Fruit fly (Drosophila melanogaster) whole organism, embryonic: ENCODE results near the gene CG12814.

Experiments
- Ada2b ChIP-seq: fragments of 200-800 bp; sonication (Bioruptor generic); IDR thresholded peaks from 2 replicates; pipeline ENCODE4 v1.3.6; 2022; ENCODE audit warnings: missing biosample characterization, missing genetic modification characterization
- CG10543 ChIP-seq: fragments of 200-800 bp; sonication (Bioruptor generic); optimal IDR thresholded peaks from 3 replicates; lab custom pipeline; 2017; ENCODE audit warnings: missing biosample characterization, mild to moderate bottlenecking, missing genetic modification characterization, moderate library complexity
- CG12769 ChIP-seq: fragments of 200-800 bp; sonication (Bioruptor generic); optimal IDR thresholded peaks from 2 replicates; lab custom pipeline; 2019; ENCODE audit warnings: missing biosample characterization, mild to moderate bottlenecking, missing genetic modification characterization, moderate library complexity
- CG13424 ChIP-seq: fragments of 200-800 bp; sonication (Bioruptor generic); optimal IDR thresholded peaks from 2 replicates; lab custom pipeline; 2019; ENCODE audit warnings: missing biosample characterization, mild to moderate bottlenecking, missing genetic modification characterization, moderate library complexity
- CG1792 ChIP-seq: fragments of 200-800 bp; sonication (Bioruptor generic); optimal IDR thresholded peaks from 2 replicates; lab custom pipeline; 2016; ENCODE audit warnings: missing biosample characterization, missing genetic modification characterization
- CG1832 ChIP-seq: fragments of 200-800 bp; sonication (Bioruptor generic); optimal IDR thresholded peaks from 2 replicates; lab custom pipeline; 2017; ENCODE audit warnings: missing biosample characterization, mild to moderate bottlenecking, missing genetic modification characterization, inconsistent platforms
- CG32767 ChIP-seq: fragments of 200-800 bp; sonication (Bioruptor generic); IDR thresholded peaks from 2 replicates; pipeline ENCODE4 v1.3.6; 2022; ENCODE audit warnings: missing biosample characterization, missing genetic modification characterization
- CG42726 ChIP-seq: fragments of 200-800 bp; sonication (Bioruptor generic); IDR thresholded peaks from 2 replicates; pipeline ENCODE4 v1.3.6; 2022; ENCODE audit warnings: missing biosample characterization, missing genetic modification characterization; ENCODE audit not compliant: partially characterized antibody
- CG4404 ChIP-seq: fragments of 200-800 bp; sonication (Bioruptor generic); IDR thresholded peaks from 2 replicates; pipeline ENCODE4 v1.3.6; 2022; ENCODE audit warnings: missing biosample characterization, missing genetic modification characterization
- CG6175 ChIP-seq: fragments of 200-800 bp; sonication (Bioruptor generic); IDR thresholded peaks from 3 replicates; pipeline ENCODE4 v1.3.6; 2022; ENCODE audit warnings: missing biosample characterization, missing genetic modification characterization
- CG7745 ChIP-seq: fragments of 200-800 bp; sonication (Bioruptor generic); optimal IDR thresholded peaks from 2 replicates; lab custom pipeline; 2018; ENCODE audit warnings: missing biosample characterization, mild to moderate bottlenecking, missing genetic modification characterization, moderate library complexity
- CG8290 ChIP-seq, 3 experiments: fragments of 200-800 bp; sonication (Bioruptor generic); optimal IDR thresholded peaks; 2 replicates each; lab custom pipeline; 2016 to 2019; ENCODE audit warnings: missing biosample characterization in 3 of 3, missing genetic modification characterization in 3 of 3, mild to moderate bottlenecking in 2 of 3, moderate library complexity in 1 of 3
- CG9437 ChIP-seq: fragments of 200-800 bp; sonication (Bioruptor generic); optimal IDR thresholded peaks from 2 replicates; lab custom pipeline; 2018; ENCODE audit warnings: missing biosample characterization, mild to moderate bottlenecking, missing genetic modification characterization
- Camta ChIP-seq: fragments of 200-800 bp; sonication (Bioruptor generic); optimal IDR thresholded peaks from 2 replicates; lab custom pipeline; 2016; ENCODE audit warnings: missing biosample characterization, missing genetic modification characterization
- D ChIP-seq, 2 experiments: fragments of 200-800 bp in 1 of 2; fragments of >200 bp in 1 of 2; sonication (Bioruptor generic) in 1 of 2; optimal IDR thresholded peaks; 2 replicates in 1 of 2; 3 replicates in 1 of 2; lab custom pipeline; 2017; ENCODE audit warnings: mild to moderate bottlenecking in 1 of 2, missing biosample characterization in 1 of 2, missing genetic modification characterization in 1 of 2, missing genetic modification reagents in 1 of 2
- Dll ChIP-seq: fragments of 200-800 bp; sonication (Bioruptor generic); IDR thresholded peaks from 4 replicates; pipeline ENCODE4 v1.3.6; 2022; ENCODE audit warnings: missing biosample characterization, missing genetic modification characterization; ENCODE audit not compliant: partially characterized antibody
- Fer3 ChIP-seq: fragments of 200-800 bp; sonication (Bioruptor generic); optimal IDR thresholded peaks from 2 replicates; lab custom pipeline; 2018; ENCODE audit warnings: missing biosample characterization, mild to moderate bottlenecking, missing genetic modification characterization, moderate library complexity
- Gsc ChIP-seq: fragments of 200-800 bp; sonication (Bioruptor generic); IDR thresholded peaks from 2 replicates; pipeline ENCODE4 v1.3.6; 2022; ENCODE audit warnings: missing biosample characterization, missing genetic modification characterization
- HLH4C ChIP-seq: fragments of 200-800 bp; sonication (Bioruptor generic); IDR thresholded peaks from 3 replicates; pipeline ENCODE4 v1.3.6; 2022; ENCODE audit warnings: missing biosample characterization, missing genetic modification characterization; ENCODE audit not compliant: partially characterized antibody
- HmgZ ChIP-seq: fragments of 200-800 bp; sonication (Bioruptor generic); optimal IDR thresholded peaks from 2 replicates; lab custom pipeline; 2018; ENCODE audit warnings: missing biosample characterization, mild to moderate bottlenecking, missing genetic modification characterization
- Lpt ChIP-seq: fragments of >200 bp; optimal IDR thresholded peaks from 2 replicates; lab custom pipeline; 2018; ENCODE audit warnings: missing biosample characterization, missing genetic modification characterization
- Med ChIP-seq: fragments of 200-800 bp; sonication (Bioruptor generic); peaks from one replicate; lab custom pipeline; 2016; ENCODE audit warnings: missing biosample characterization, missing genetic modification characterization, mild to moderate bottlenecking, inconsistent platforms, moderate library complexity
- NFAT ChIP-seq: fragments of 200-800 bp; sonication (Bioruptor generic); IDR thresholded peaks from 2 replicates; pipeline ENCODE4 v1.3.6; 2022; ENCODE audit warnings: missing biosample characterization, missing genetic modification characterization
- Nf-YC ChIP-seq: fragments of 200-800 bp; optimal IDR thresholded peaks from 3 replicates; lab custom pipeline; 2019; ENCODE audit warnings: missing biosample characterization, mild to moderate bottlenecking, missing genetic modification characterization, moderate library complexity
- Stat92E ChIP-seq, 3 experiments: fragments of >200 bp in 2 of 3; fragments of 200-800 bp in 1 of 3; sonication (Bioruptor generic) in 1 of 3; optimal IDR thresholded peaks; 2 replicates each; lab custom pipeline; 2017 to 2019; ENCODE audit warnings: missing biosample characterization in 3 of 3, missing genetic modification characterization in 3 of 3, mild to moderate bottlenecking in 1 of 3, moderate library complexity in 1 of 3
- TFAM ChIP-seq: fragments of 200-800 bp; sonication (Bioruptor generic); optimal IDR thresholded peaks from 2 replicates; lab custom pipeline; 2017; ENCODE audit warnings: missing biosample characterization, missing genetic modification characterization, inconsistent platforms
- Xbp1 ChIP-seq: fragments of 200-800 bp; sonication (Bioruptor generic); optimal IDR thresholded peaks from 3 replicates; lab custom pipeline; 2016; ENCODE audit warnings: missing biosample characterization, mild to moderate bottlenecking, missing genetic modification characterization
- Xrp1 ChIP-seq: fragments of 200-800 bp; sonication (Bioruptor generic); IDR thresholded peaks from 2 replicates; pipeline ENCODE4 v1.3.6; 2022; ENCODE audit warnings: missing biosample characterization, missing genetic modification characterization
- ato ChIP-seq: fragments of 200-800 bp; sonication (Bioruptor generic); IDR thresholded peaks from 2 replicates; pipeline ENCODE4 v1.3.6; 2022; ENCODE audit warnings: missing biosample characterization, missing genetic modification characterization; ENCODE audit not compliant: partially characterized antibody
- btn ChIP-seq: fragments of 200-800 bp; sonication (Bioruptor generic); optimal IDR thresholded peaks from 2 replicates; lab custom pipeline; 2016; ENCODE audit warnings: missing biosample characterization, missing genetic modification characterization
- crol ChIP-seq: fragments of 200-800 bp; sonication (Bioruptor generic); IDR thresholded peaks from 2 replicates; pipeline ENCODE4 v1.3.6; 2022; ENCODE audit warnings: missing biosample characterization, missing genetic modification characterization
- danr ChIP-seq: fragments of 200-800 bp; sonication (Bioruptor generic); IDR thresholded peaks from 2 replicates; pipeline ENCODE4 v1.3.6; 2022; ENCODE audit warnings: missing biosample characterization, missing genetic modification characterization
- disco-r ChIP-seq: fragments of 200-800 bp; sonication (Bioruptor generic); optimal IDR thresholded peaks from 2 replicates; lab custom pipeline; 2016; ENCODE audit warnings: missing biosample characterization, missing genetic modification characterization
- dysf ChIP-seq: fragments of 200-800 bp; sonication (Bioruptor generic); IDR thresholded peaks from 3 replicates; pipeline ENCODE4 v1.3.6; 2022; ENCODE audit warnings: missing biosample characterization, missing genetic modification characterization
- fu2 ChIP-seq: fragments of 200-800 bp; sonication (Bioruptor generic); optimal IDR thresholded peaks from 2 replicates; lab custom pipeline; 2016; ENCODE audit warnings: missing biosample characterization, missing genetic modification characterization
- gsb ChIP-seq: fragments of 200-800 bp; sonication (Bioruptor generic); IDR thresholded peaks from 2 replicates; pipeline ENCODE4 v1.3.6; 2022; ENCODE audit warnings: missing biosample characterization, missing genetic modification characterization
- h ChIP-seq: fragments of >200 bp; optimal IDR thresholded peaks from 2 replicates; lab custom pipeline; 2017
- hb ChIP-seq: fragments of 200-800 bp; sonication (Bioruptor generic); IDR thresholded peaks from 3 replicates; pipeline ENCODE4 v1.3.6; 2022; ENCODE audit warnings: missing biosample characterization, missing genetic modification characterization; ENCODE audit not compliant: partially characterized antibody
- lbe ChIP-seq: fragments of 200-800 bp; sonication (Bioruptor generic); optimal IDR thresholded peaks from 2 replicates; lab custom pipeline; 2016; ENCODE audit warnings: missing biosample characterization, mild to moderate bottlenecking, missing genetic modification characterization
- nom ChIP-seq: fragments of 200-800 bp; sonication (Bioruptor generic); optimal IDR thresholded peaks from 2 replicates; lab custom pipeline; 2017; ENCODE audit warnings: missing biosample characterization, missing genetic modification characterization, mild to moderate bottlenecking, moderate library complexity, missing genetic modification reagents
- onecut ChIP-seq: fragments of 200-800 bp; sonication (Bioruptor generic); IDR thresholded peaks from 2 replicates; pipeline ENCODE4 v1.3.6; 2022; ENCODE audit warnings: missing biosample characterization, missing genetic modification characterization
- phol ChIP-seq: fragments of 200-800 bp; sonication (Bioruptor generic); optimal IDR thresholded peaks from 3 replicates; lab custom pipeline; 2018; ENCODE audit warnings: missing biosample characterization, mild to moderate bottlenecking, missing genetic modification characterization, moderate library complexity
- pros ChIP-seq: fragments of 200-800 bp; sonication (Bioruptor generic); optimal IDR thresholded peaks from 3 replicates; lab custom pipeline; 2019; ENCODE audit warnings: missing biosample characterization, mild to moderate bottlenecking, missing genetic modification characterization, moderate library complexity
- ro ChIP-seq: fragments of 200-800 bp; sonication (Bioruptor generic); IDR thresholded peaks from 2 replicates; pipeline ENCODE4 v1.3.6; 2022; ENCODE audit warnings: missing biosample characterization, missing genetic modification characterization
- sc ChIP-seq, 3 experiments: fragments of >200 bp in 2 of 3; fragments of 200-800 bp in 1 of 3; sonication (Bioruptor generic) in 1 of 3; optimal IDR thresholded peaks; 2 replicates in 2 of 3; 3 replicates in 1 of 3; lab custom pipeline; 2017; ENCODE audit warnings: mild to moderate bottlenecking in 1 of 3, missing biosample characterization in 1 of 3, missing genetic modification characterization in 1 of 3, missing genetic modification reagents in 1 of 3
- sqz ChIP-seq: fragments of 200-800 bp; sonication (Bioruptor generic); optimal IDR thresholded peaks from 3 replicates; lab custom pipeline; 2018; ENCODE audit warnings: missing biosample characterization, mild to moderate bottlenecking, missing genetic modification characterization
- tgo ChIP-seq: fragments of 200-800 bp; sonication (Bioruptor generic); IDR thresholded peaks from 3 replicates; pipeline ENCODE4 v1.3.6; 2022; ENCODE audit warnings: missing biosample characterization, missing genetic modification characterization
- tio ChIP-seq: fragments of 200-800 bp; sonication (Bioruptor generic); optimal IDR thresholded peaks from 2 replicates; lab custom pipeline; 2017; ENCODE audit warnings: missing biosample characterization, missing genetic modification characterization, inconsistent platforms
- vnd ChIP-seq: fragments of 200-800 bp; sonication (Bioruptor generic); IDR thresholded peaks from 3 replicates; pipeline ENCODE4 v1.3.6; 2022; ENCODE audit warnings: missing biosample characterization, missing genetic modification characterization; ENCODE audit not compliant: partially characterized antibody
- z ChIP-seq: fragments of 200-800 bp; sonication (Bioruptor generic); IDR thresholded peaks from 3 replicates; pipeline ENCODE4 v1.3.6; 2022; ENCODE audit warnings: missing biosample characterization, missing genetic modification characterization

Gene CG12814

DNA sequence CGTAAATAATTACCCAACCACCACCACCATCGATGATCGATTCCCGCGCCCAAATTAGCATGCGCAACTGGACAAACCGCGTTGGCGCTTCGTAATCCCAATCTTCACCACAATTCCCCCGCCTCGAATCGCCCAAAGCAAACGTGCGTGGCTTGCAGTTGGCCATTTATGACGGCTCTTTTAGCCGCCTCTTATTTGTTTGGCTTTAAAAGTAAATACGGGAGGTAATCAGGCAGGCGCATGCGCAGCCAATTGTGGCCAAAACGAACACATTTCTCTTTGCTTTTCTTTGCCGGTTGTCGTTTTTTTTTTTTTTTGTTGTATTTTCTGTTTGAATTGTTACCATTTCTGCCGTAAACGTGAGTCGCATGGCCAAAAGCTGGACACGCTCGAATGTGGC is 38.8 kb downstream of the CG12814 start (continued):
- TF ChIP-seq Med (GFP tag; lab: Kevin White, UChicago) (peak; percentile 43), Nf-YC (tag; lab: Kevin White, UChicago) (no peak), tgo (GFP tag; lab: Robert Waterston, UW) (no peak), CG10543 (no peak), CG13424 (tag; lab: Kevin White, UChicago) (no peak), D (optimal IDR thresholded peaks at IDR 0.05; lab: Kevin White, UChicago) (no peak), D (GFP tag; optimal IDR thresholded peaks at IDR 0.05; lab: Kevin White, UChicago) (no peak), btn (peak; percentile 7), Xbp1 (GFP tag; lab: Kevin White, UChicago) (no peak), danr (GFP tag; lab: Robert Waterston, UW) (no peak), CG7745 (tag; lab: Kevin White, UChicago) (no peak), NFAT (GFP tag; lab: Robert Waterston, UW) (no peak), gsb (GFP tag; lab: Robert Waterston, UW) (no peak), vnd (GFP tag; lab: Robert Waterston, UW) (no peak), crol (GFP tag; lab: Robert Waterston, UW) (no peak), CG9437 (GFP tag; lab: Kevin White, UChicago) (no peak), HLH4C (GFP tag; lab: Robert Waterston, UW) (no peak), CG6175 (GFP tag; lab: Robert Waterston, UW) (no peak), z (GFP tag; lab: Robert Waterston, UW) (no peak), sqz (GFP tag; lab: Kevin White, UChicago) (peak; percentile 8), ro (GFP tag; lab: Robert Waterston, UW) (no peak), CG42726 (GFP tag; lab: Robert Waterston, UW) (no peak), onecut (GFP tag; lab: Robert Waterston, UW) (0 out of 2 replicates have a peak, but pooled peaks have one; percentile 13), h (lab: Kevin White, UChicago) (no peak), phol (tag; lab: Kevin White, UChicago) (no peak), CG8290 (GFP tag; optimal IDR thresholded peaks at IDR 0.05; lab: Kevin White, UChicago) (no peak), CG8290 (tag; optimal IDR thresholded peaks at IDR 0.05; lab: Kevin White, UChicago) (no peak), CG12769 (no peak), disco-r (GFP tag; lab: Kevin White, UChicago) (no peak), Lpt (GFP tag; lab: Kevin White, UChicago) (no peak), CG1832 (GFP tag; lab: Kevin White, UChicago) (no peak), CG1792 (GFP tag; lab: Kevin White, UChicago) (peak; percentile 30), HmgZ (tag; lab: Kevin White, UChicago) (no peak), sc (optimal IDR thresholded peaks at IDR 0.05; lab: Kevin White, UChicago) (no peak), sc (GFP tag; optimal IDR thresholded peaks at IDR 0.05; lab: Kevin White, UChicago) (no peak), CG32767 (GFP tag; lab: Robert Waterston, UW) (no peak), dysf (GFP tag; lab: Robert Waterston, UW) (no peak), tio (GFP tag; lab: Kevin White, UChicago) (no peak), Dll (GFP tag; lab: Robert Waterston, UW) (no peak), Xrp1 (GFP tag; lab: Robert Waterston, UW) (peak; percentile 49), Stat92E (GFP tag; optimal IDR thresholded peaks at IDR 0.05; lab: Kevin White, UChicago) (no peak), Fer3 (tag; lab: Kevin White, UChicago) (no peak), Ada2b (GFP tag; lab: Robert Waterston, UW) (no peak), hb (GFP tag; lab: Robert Waterston, UW) (no peak), TFAM (GFP tag; lab: Kevin White, UChicago) (no peak), CG4404 (GFP tag; lab: Robert Waterston, UW) (no peak), Camta (GFP tag; lab: Kevin White, UChicago) (no peak), Gsc (no peak), ato (GFP tag; lab: Robert Waterston, UW) (no peak), pros (GFP tag; lab: Kevin White, UChicago) (no peak), fu2 (no peak), lbe (GFP tag; lab: Kevin White, UChicago) (no peak), nom (GFP tag; lab: Kevin White, UChicago) (no peak)
